Worm (Caenorhabditis elegans): Measurements from ENCODE around the gene lact-1.
A peak's percentile ranks its signal among the peaks of the same experiment; 100 is the strongest.

The lact-1 gene

DNA sequence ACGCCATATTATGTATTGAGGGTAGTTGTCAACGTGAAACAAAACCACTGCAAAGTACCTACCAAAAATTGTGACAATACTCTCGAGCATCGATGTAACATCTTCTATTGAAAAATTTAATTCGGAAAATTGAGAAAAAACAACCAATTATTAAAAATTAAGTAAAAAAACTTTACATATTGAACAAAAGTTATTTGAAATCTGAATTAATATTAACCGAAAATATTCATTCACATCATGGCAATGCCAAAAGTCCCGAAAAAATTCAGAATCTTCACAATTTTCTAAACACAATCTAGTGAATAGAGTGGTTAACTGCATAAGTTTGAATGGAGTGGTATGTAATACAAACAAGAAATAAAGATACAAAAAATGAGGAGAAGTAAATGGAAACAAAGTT, 21.6 kb downstream of the lact-1 start, which contains the start of gene F46H5.3:
TSS of gene F46H5.3 (minus strand) at position 101 of the 400 bp plus-strand sequence.
- TF ChIP-seq K09A11.1 (tag; optimal IDR thresholded peaks at IDR 0.05; ENCODE audit: insufficient read depth) = no peak
- no peak for TF ChIP-seq T23F11.4 (GFP tag; optimal IDR thresholded peaks at IDR 0.05)
- no peak for TF ChIP-seq pha-4 (tag; optimal IDR thresholded peaks at IDR 0.05)
- TF ChIP-seq pag-3 (tag; optimal IDR thresholded peaks at IDR 0.05; ENCODE audit: borderline replicate concordance) = no peak

- TF ChIP-seq unc-55 (GFP tag; optimal IDR thresholded peaks at IDR 0.05) (peak; percentile 67), pat-9 (tag; optimal IDR thresholded peaks at IDR 0.05) (peak; percentile 0), zip-5 (tag; optimal IDR thresholded peaks at IDR 0.05) (no peak), ceh-24 (tag; optimal IDR thresholded peaks at IDR 0.05) (no peak), ceh-18 (tag; optimal IDR thresholded peaks at IDR 0.05) (peak; percentile 69), eyg-1 (tag; optimal IDR thresholded peaks at IDR 0.05) (no peak), ceh-34 (tag; optimal IDR thresholded peaks at IDR 0.05) (no peak), hlh-8 (tag; optimal IDR thresholded peaks at IDR 0.05) (peak; percentile 61), mec-3 (tag; optimal IDR thresholded peaks at IDR 0.05; ENCODE audit: borderline replicate concordance) (no peak), Y22D7AL.16 (tag; optimal IDR thresholded peaks at IDR 0.05) (no peak), npax-4 (tag; optimal IDR thresholded peaks at IDR 0.05) (no peak), ceh-19 (GFP tag; optimal IDR thresholded peaks at IDR 0.05) (no peak)
Observed at ce11 chrX:7236717-7237116, 23.5 kb downstream of the lact-1 start.

- no peak for TF ChIP-seq hlh-8 (tag; optimal IDR thresholded peaks at IDR 0.05)
- no peak for TF ChIP-seq gmeb-2 (tag; optimal IDR thresholded peaks at IDR 0.05)
- TF ChIP-seq ref-2 (tag; optimal IDR thresholded peaks at IDR 0.05) = peak; percentile 27
- peak; percentile 1 for TF ChIP-seq syd-9 (tag; optimal IDR thresholded peaks at IDR 0.05)
- no peak for TF ChIP-seq nhr-11 (tag; optimal IDR thresholded peaks at IDR 0.05)
- peak; percentile 14 for TF ChIP-seq nfya-1 (tag; optimal IDR thresholded peaks at IDR 0.05)
- peak; percentile 50 for TF ChIP-seq F13H6.1 (tag; optimal IDR thresholded peaks at IDR 0.05)
- peak; percentile 30 for TF ChIP-seq ceh-6 (GFP tag; optimal IDR thresholded peaks at IDR 0.05)
- TF ChIP-seq ceh-14 (tag; optimal IDR thresholded peaks at IDR 0.05) = peak; percentile 49
- TF ChIP-seq ceh-48 (tag; optimal IDR thresholded peaks at IDR 0.05) = no peak
- no peak for TF ChIP-seq ahr-1 (tag; optimal IDR thresholded peaks at IDR 0.05)
- no peak for TF ChIP-seq pag-3 (tag; optimal IDR thresholded peaks at IDR 0.05; ENCODE audit: borderline replicate concordance)
- peak; percentile 93 for TF ChIP-seq ceh-18 (tag; optimal IDR thresholded peaks at IDR 0.05)
- TF ChIP-seq tbx-2 (tag; optimal IDR thresholded peaks at IDR 0.05) = peak; percentile 10
- no peak for TF ChIP-seq unc-86 (tag; optimal IDR thresholded peaks at IDR 0.05)
- no peak for TF ChIP-seq npax-4 (tag; optimal IDR thresholded peaks at IDR 0.05)
- TF ChIP-seq unc-42 (tag; optimal IDR thresholded peaks at IDR 0.05) = peak; percentile 91
- peak; percentile 61 for TF ChIP-seq hlh-6 (tag; optimal IDR thresholded peaks at IDR 0.05)
- TF ChIP-seq ceh-34 (tag; optimal IDR thresholded peaks at IDR 0.05) = peak; percentile 66
- TF ChIP-seq dmd-4 (tag; optimal IDR thresholded peaks at IDR 0.05; ENCODE audit: borderline replicate concordance) = peak; percentile 30
- peak; percentile 12 for TF ChIP-seq fkh-10 (GFP tag; optimal IDR thresholded peaks at IDR 0.05)
- TF ChIP-seq elt-2 (tag; optimal IDR thresholded peaks at IDR 0.05) = no peak
- peak; percentile 57 for TF ChIP-seq ceh-31 (tag; optimal IDR thresholded peaks at IDR 0.05)
Observed at ce11 chrX:7234723-7235203, 25.4 kb downstream of the lact-1 start.

ce11 chrX:7234074-7234453, 26.1 kb downstream of the lact-1 start:
- no peak for TF ChIP-seq dve-1 (tag; optimal IDR thresholded peaks at IDR 0.05)
- TF ChIP-seq fkh-10 (GFP tag; optimal IDR thresholded peaks at IDR 0.05) = no peak
- TF ChIP-seq sox-2 (GFP tag; IDR thresholded peaks at IDR 0.05) = no peak
- no peak for TF ChIP-seq unc-42 (tag; optimal IDR thresholded peaks at IDR 0.05)
- no peak for TF ChIP-seq eyg-1 (tag; optimal IDR thresholded peaks at IDR 0.05)
- no peak for TF ChIP-seq pat-9 (tag; optimal IDR thresholded peaks at IDR 0.05)
- no peak for TF ChIP-seq hlh-30 (tag; optimal IDR thresholded peaks at IDR 0.05; ENCODE audit: insufficient read depth)
- no peak for TF ChIP-seq ahr-1 (tag; optimal IDR thresholded peaks at IDR 0.05)
- TF ChIP-seq pros-1 (tag; optimal IDR thresholded peaks at IDR 0.05) = no peak
- TF ChIP-seq K09A11.1 (tag; optimal IDR thresholded peaks at IDR 0.05; ENCODE audit: insufficient read depth) = no peak
- no peak for TF ChIP-seq nhr-11 (tag; optimal IDR thresholded peaks at IDR 0.05)
- TF ChIP-seq lin-11 (tag; optimal IDR thresholded peaks at IDR 0.05) = no peak
- no peak for TF ChIP-seq nhr-232 (tag; optimal IDR thresholded peaks at IDR 0.05)

Data from whole organism, late embryonic.